Worm (Caenorhabditis elegans) whole organism, mixed stage, embryonic: ENCODE data around the gene srsx-40.

Source experiments
- blmp-1 ChIP-seq: fragments of 150-350 bp; optimal IDR thresholded peaks from 2 replicates; lab custom pipeline; 2014; ENCODE audit warnings: missing biosample characterization, missing genetic modification characterization
- ces-1 ChIP-seq: fragments of 150-350 bp; optimal IDR thresholded peaks from 2 replicates; lab custom pipeline; 2014; ENCODE audit warnings: missing biosample characterization, missing genetic modification reagents, missing genetic modification characterization
- lin-13 ChIP-seq: fragments of 150-350 bp; optimal IDR thresholded peaks from 2 replicates; lab custom pipeline; 2014; ENCODE audit warnings: missing biosample characterization, missing genetic modification characterization
- lin-32 ChIP-seq: fragments of 200-800 bp; sonication (Bioruptor generic); optimal IDR thresholded peaks from 2 replicates; lab custom pipeline; 2018; ENCODE audit warnings: mild to moderate bottlenecking, missing genetic modification characterization, missing compliant biosample characterization
- mab-5 ChIP-seq: fragments of 150-350 bp; optimal IDR thresholded peaks from 2 replicates; lab custom pipeline; 2014; ENCODE audit warnings: missing biosample characterization, missing genetic modification characterization
- nhr-237 ChIP-seq: fragments of 150-350 bp; optimal IDR thresholded peaks from 2 replicates; lab custom pipeline; 2014; ENCODE audit warnings: missing biosample characterization, missing genetic modification characterization
- unc-62 ChIP-seq: fragments of 150-350 bp; optimal IDR thresholded peaks from 2 replicates; lab custom pipeline; 2014; ENCODE audit warnings: missing biosample characterization, missing genetic modification reagents, missing genetic modification characterization

DNA sequence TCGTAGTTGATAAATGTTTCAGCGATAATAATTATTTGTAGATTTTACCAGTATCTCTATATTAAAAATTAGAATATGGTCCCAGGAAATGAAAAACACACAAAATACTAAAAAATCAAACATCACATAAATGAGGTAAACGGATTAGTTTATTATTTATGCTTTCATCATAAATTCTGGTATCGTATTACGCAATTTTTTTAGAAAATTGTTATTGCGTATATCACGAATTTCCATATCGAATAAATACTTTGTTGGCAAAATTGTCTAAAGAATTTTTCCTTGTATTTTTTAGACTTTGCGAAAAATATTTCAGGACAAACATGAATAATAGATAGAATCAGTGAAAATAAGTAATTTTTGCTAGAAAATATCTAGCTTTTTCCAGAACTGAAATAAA is 22.8 kb upstream of the srsx-40 start:
- TF ChIP-seq lin-13 (no peak), mab-5 (tag; lab: Kevin White, UChicago) (no peak), unc-62 (GFP tag; lab: Kevin White, UChicago) (no peak), ces-1 (no peak), nhr-237 (tag; lab: Kevin White, UChicago) (no peak), lin-32 (GFP tag; lab: Kevin White, UChicago) (no peak), blmp-1 (tag; lab: Kevin White, UChicago) (no peak)
